Fruit fly (Drosophila melanogaster) whole organism, wandering third instar larva: Measurements from ENCODE around the gene CG33107.
A peak's percentile ranks its signal among the peaks of the same experiment; 100 is the strongest.

Source experiments
- Abd-B ChIP-seq: fragments of >200 bp; optimal IDR thresholded peaks from 2 replicates; lab custom pipeline; 2017; ENCODE audit warnings: missing biosample characterization, missing genetic modification characterization
- CG9705 ChIP-seq: fragments of 200-800 bp; sonication (Bioruptor generic); optimal IDR thresholded peaks from 2 replicates; lab custom pipeline; 2018; ENCODE audit warnings: missing biosample characterization, mild to moderate bottlenecking, missing genetic modification characterization
- CrebA ChIP-seq: fragments of 200-800 bp; sonication (Bioruptor generic); optimal IDR thresholded peaks from 2 replicates; lab custom pipeline; 2016; ENCODE audit warnings: missing biosample characterization, mild to moderate bottlenecking, missing genetic modification characterization, borderline replicate concordance
- Dfd ChIP-seq: fragments of >200 bp; optimal IDR thresholded peaks from 2 replicates; lab custom pipeline; 2017; ENCODE audit warnings: missing biosample characterization, missing genetic modification characterization
- Dif ChIP-seq: fragments of 200-275, 200-300 bp; sonication (Bioruptor generic); optimal IDR thresholded peaks from 2 replicates; lab custom pipeline; 2018; ENCODE audit warnings: missing biosample characterization, missing genetic modification characterization; ENCODE audit not compliant: partially characterized antibody
- GATAd ChIP-seq: sonication (Bioruptor generic); optimal IDR thresholded peaks from 2 replicates; lab custom pipeline; 2016; ENCODE audit warnings: missing biosample characterization, missing genetic modification characterization
- HLH106 ChIP-seq: fragments of 200-800 bp; optimal IDR thresholded peaks from 3 replicates; lab custom pipeline; 2019; ENCODE audit warnings: missing biosample characterization, mild to moderate bottlenecking, missing genetic modification characterization, moderate library complexity
- Hnf4 ChIP-seq: fragments of 200-800 bp; sonication (Bioruptor generic); optimal IDR thresholded peaks from 2 replicates; lab custom pipeline; 2016; ENCODE audit warnings: missing biosample characterization, mild to moderate bottlenecking, missing genetic modification characterization
- Hr83 ChIP-seq: fragments of 200-300 bp; sonication (Bioruptor generic); optimal IDR thresholded peaks from 2 replicates; lab custom pipeline; 2016; ENCODE audit warnings: missing biosample characterization, mild to moderate bottlenecking, missing genetic modification characterization, moderate library complexity; ENCODE audit not compliant: poor library complexity, severe bottlenecking
- Jra ChIP-seq: sonication (Bioruptor generic); optimal IDR thresholded peaks from 2 replicates; lab custom pipeline; 2016; ENCODE audit warnings: missing biosample characterization, missing genetic modification characterization
- Mio ChIP-seq: sonication (Bioruptor generic); optimal IDR thresholded peaks from 2 replicates; lab custom pipeline; 2016; ENCODE audit warnings: missing biosample characterization, missing genetic modification characterization
- N ChIP-seq: fragments of >200 bp; optimal IDR thresholded peaks from 2 replicates; lab custom pipeline; 2018; ENCODE audit warnings: missing biosample characterization, missing external identifiers, missing genetic modification characterization
- OdsH ChIP-seq: fragments of 200-800 bp; sonication (Bioruptor generic); optimal IDR thresholded peaks from 2 replicates; lab custom pipeline; 2016; ENCODE audit warnings: missing biosample characterization, mild to moderate bottlenecking, missing genetic modification characterization
- Sp1 ChIP-seq: fragments of 200-800 bp; sonication (Bioruptor generic); optimal IDR thresholded peaks from 3 replicates; lab custom pipeline; 2019; ENCODE audit warnings: missing biosample characterization, mild to moderate bottlenecking, missing genetic modification characterization, moderate library complexity
- Vsx2 ChIP-seq: fragments of 200-300, 225-300 bp; sonication (Bioruptor generic); optimal IDR thresholded peaks from 2 replicates; lab custom pipeline; 2018; ENCODE audit warnings: missing biosample characterization, missing genetic modification characterization; ENCODE audit not compliant: partially characterized antibody
- br ChIP-seq: fragments of 200-800 bp; sonication (Bioruptor generic); optimal IDR thresholded peaks from 2 replicates; lab custom pipeline; 2016; ENCODE audit warnings: missing biosample characterization, missing genetic modification characterization
- brk ChIP-seq: fragments of 200-800 bp; sonication (Bioruptor generic); optimal IDR thresholded peaks from 2 replicates; lab custom pipeline; 2016; ENCODE audit warnings: missing biosample characterization, mild to moderate bottlenecking, missing genetic modification characterization
- dsf ChIP-seq: sonication (Bioruptor generic); optimal IDR thresholded peaks from 2 replicates; lab custom pipeline; 2016; ENCODE audit warnings: missing biosample characterization, missing genetic modification characterization, borderline replicate concordance
- ey ChIP-seq: fragments of 200-800 bp; sonication (Bioruptor generic); optimal IDR thresholded peaks from 2 replicates; lab custom pipeline; 2016; ENCODE audit warnings: missing biosample characterization, missing genetic modification characterization
- foxo ChIP-seq, 2 experiments: fragments of 200-800 bp; sonication (Bioruptor generic); optimal IDR thresholded peaks; 2 replicates in 1 of 2; 3 replicates in 1 of 2; lab custom pipeline; 2016 to 2017; ENCODE audit warnings: missing biosample characterization in 2 of 2, missing genetic modification characterization in 2 of 2
- fru ChIP-seq: fragments of 200-800 bp; sonication (Bioruptor generic); optimal IDR thresholded peaks from 3 replicates; lab custom pipeline; 2016; ENCODE audit warnings: missing biosample characterization, mild to moderate bottlenecking, missing genetic modification characterization
- h ChIP-seq: fragments of 200-800 bp; sonication (Bioruptor generic); optimal IDR thresholded peaks from 3 replicates; lab custom pipeline; 2016; ENCODE audit warnings: missing biosample characterization, mild to moderate bottlenecking, missing genetic modification characterization
- jim ChIP-seq: fragments of 175-275, 200-325 bp; sonication (Bioruptor generic); optimal IDR thresholded peaks from 2 replicates; lab custom pipeline; 2016; ENCODE audit warnings: missing biosample characterization, mild to moderate bottlenecking, missing genetic modification characterization
- lola ChIP-seq: fragments of >200 bp; optimal IDR thresholded peaks from 2 replicates; lab custom pipeline; 2017; ENCODE audit warnings: missing biosample characterization, missing genetic modification characterization
- pan ChIP-seq: fragments of >200 bp; optimal IDR thresholded peaks from 2 replicates; lab custom pipeline; 2017
- psq ChIP-seq: fragments of 200-800 bp; sonication (Bioruptor generic); optimal IDR thresholded peaks from 3 replicates; lab custom pipeline; 2017; ENCODE audit warnings: missing biosample characterization, mild to moderate bottlenecking, missing genetic modification characterization, moderate library complexity
- rgr ChIP-seq: fragments of 200-800 bp; sonication (Bioruptor generic); optimal IDR thresholded peaks from 3 replicates; lab custom pipeline; 2016; ENCODE audit warnings: missing biosample characterization, mild to moderate bottlenecking, missing genetic modification characterization
- sage ChIP-seq: fragments of 200-800 bp; sonication (Bioruptor generic); optimal IDR thresholded peaks from 2 replicates; lab custom pipeline; 2016; ENCODE audit warnings: missing biosample characterization, mild to moderate bottlenecking, missing genetic modification characterization
- sv ChIP-seq: fragments of 200-800 bp; sonication (Bioruptor generic); optimal IDR thresholded peaks from 3 replicates; lab custom pipeline; 2016; ENCODE audit warnings: missing biosample characterization, missing genetic modification characterization
- woc ChIP-seq: sonication (Bioruptor generic); optimal IDR thresholded peaks from 2 replicates; lab custom pipeline; 2016; ENCODE audit warnings: missing biosample characterization, mild to moderate bottlenecking, missing genetic modification characterization

CG33107 gene

DNA sequence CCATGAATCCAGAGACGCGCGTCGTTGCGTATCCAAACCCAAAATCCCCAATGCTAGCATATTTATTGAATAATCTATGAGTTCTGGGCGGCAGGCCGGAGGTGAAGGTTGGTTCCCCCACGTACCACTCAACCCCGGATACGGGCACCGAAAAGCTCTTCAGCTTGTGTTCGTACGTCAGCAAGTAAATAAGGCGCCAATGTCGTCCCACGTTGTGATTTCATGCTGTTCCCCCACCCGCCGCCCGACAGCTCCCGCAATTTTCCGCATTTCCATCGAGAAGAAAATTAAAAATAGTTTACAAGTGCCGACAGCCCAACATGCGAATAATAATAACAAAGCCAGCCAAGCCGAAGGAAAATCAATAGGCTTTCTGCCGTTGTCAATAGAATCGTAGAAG is 14.2 kb upstream of the CG33107 start:
- TF ChIP-seq Hr83 (no peak), foxo (GFP tag; optimal IDR thresholded peaks at IDR 0.05; lab: Kevin White, UChicago) (no peak), dsf (no peak), Dfd (GFP tag; lab: Kevin White, UChicago) (no peak), pan (no peak), HLH106 (tag; lab: Kevin White, UChicago) (no peak), Mio (GFP tag; lab: Kevin White, UChicago) (no peak), Sp1 (GFP tag; lab: Kevin White, UChicago) (no peak), jim (GFP tag; lab: Kevin White, UChicago) (no peak), CG9705 (no peak), Dif (GFP tag; lab: Kevin White, UChicago) (no peak), Abd-B (no peak), sage (GFP tag; lab: Kevin White, UChicago) (no peak), CrebA (GFP tag; lab: Kevin White, UChicago) (no peak), sv (GFP tag; lab: Kevin White, UChicago) (no peak)

DNA sequence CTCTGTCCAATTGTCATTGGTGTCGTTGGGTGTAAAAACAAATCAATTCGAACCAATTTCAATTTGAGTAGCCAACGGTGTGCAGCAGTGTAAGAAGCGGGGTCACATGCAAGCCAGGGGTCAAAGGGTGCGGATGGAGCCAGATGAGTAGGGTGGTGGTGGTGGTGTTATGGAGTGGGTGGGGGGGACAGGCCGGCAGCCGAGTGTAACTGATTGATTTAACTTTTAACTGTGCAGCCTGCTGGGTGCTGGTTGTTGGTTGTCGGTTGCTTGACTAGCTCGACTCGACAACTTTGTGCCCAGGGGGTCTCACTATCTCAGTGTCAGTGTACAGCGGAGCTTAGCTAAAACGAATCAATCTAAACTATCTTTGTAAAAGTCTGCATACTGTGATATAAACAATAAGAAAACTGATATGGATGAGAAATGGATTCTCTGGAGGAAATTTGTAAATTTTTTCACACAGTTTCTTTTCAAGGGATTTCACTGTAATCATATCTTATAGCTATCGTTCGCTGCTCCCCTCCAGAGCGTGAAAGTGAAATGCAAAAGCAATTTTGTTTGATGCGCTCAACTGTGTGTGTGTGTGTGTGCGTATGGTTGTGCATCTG is 12.9 kb upstream of the CG33107 start:
- TF ChIP-seq Dif (GFP tag; lab: Kevin White, UChicago), result no peak
- peak; percentile 53 for TF ChIP-seq HLH106 (tag; lab: Kevin White, UChicago)

DNA sequence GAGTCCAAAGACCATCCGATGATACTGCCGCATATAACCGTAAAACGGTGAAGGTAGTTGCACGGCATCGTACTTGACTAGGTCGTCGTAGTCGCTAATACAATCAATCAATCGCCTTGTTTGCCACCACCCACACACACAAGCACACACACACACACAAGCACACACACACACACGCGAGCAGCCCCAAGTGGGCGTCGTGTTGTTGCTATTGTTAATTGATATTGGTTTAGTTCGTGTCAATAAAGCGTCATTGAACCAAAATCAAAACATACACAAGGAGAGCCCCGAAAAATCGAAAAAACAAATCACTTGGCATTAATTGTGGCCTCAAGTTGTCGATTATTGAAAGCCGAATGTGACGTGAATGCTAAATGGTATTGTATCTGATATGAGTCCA is 11.9 kb upstream of the CG33107 start:
- no peak for TF ChIP-seq N (GFP tag; lab: Kevin White, UChicago)
- peak; percentile 54 for TF ChIP-seq Dfd (GFP tag; lab: Kevin White, UChicago)
- TF ChIP-seq OdsH, result no peak
- TF ChIP-seq, all 38 proteins: peak for 1

DNA sequence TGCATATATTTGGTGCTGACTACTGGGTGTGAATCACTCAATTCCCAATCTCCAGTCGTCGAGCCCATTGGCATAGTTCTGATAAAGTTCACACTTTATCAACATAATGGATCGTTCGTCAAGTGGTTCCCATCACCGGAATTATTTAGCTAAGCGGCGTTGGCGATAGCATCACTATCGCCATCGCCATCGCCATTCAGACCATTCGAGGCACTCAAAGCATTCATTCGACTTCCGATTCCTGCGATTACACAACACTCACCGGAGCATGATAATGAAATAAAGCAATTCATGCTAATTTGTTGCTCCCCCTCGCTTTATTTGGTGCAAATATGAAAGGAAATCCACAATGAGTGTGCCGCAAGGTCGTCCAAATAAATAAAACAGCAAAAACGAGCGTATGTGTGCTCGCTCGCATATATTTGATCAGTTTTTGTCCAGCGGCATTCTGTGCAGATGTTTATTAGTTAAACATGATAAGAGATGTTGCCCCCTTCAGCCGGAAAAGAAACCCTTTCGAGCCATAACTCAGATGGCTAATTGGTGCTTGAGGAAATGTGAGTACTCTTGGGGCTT is 10.9 kb upstream of the CG33107 start:
- TF ChIP-seq Sp1 (GFP tag; lab: Kevin White, UChicago), result no peak
- TF ChIP-seq OdsH, result no peak
- TF ChIP-seq GATAd (GFP tag; lab: Kevin White, UChicago), result no peak

DNA sequence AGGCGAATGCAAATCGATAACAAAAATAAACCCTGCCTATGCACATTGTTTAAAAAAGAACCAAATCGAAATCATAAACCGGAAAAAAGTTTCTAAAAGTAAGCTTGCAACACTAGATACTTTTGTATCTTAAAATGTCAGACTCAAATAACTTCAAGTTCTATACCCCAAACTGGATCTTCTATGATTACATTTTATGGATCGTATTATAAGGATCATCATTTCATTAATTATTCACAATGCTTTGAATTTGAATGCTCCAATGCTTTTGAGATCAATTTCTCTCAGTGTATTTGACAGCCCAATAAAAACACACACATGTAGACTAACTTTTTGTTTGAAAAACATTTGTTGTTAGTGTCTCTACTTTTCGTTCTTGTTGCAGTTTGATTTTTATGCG is 9.7 kb upstream of the CG33107 start:
- TF ChIP-seq Dif (GFP tag; lab: Kevin White, UChicago), result no peak
- TF ChIP-seq Dfd (GFP tag; lab: Kevin White, UChicago), result no peak
- no peak for TF ChIP-seq dsf
- no peak for TF ChIP-seq Vsx2 (GFP tag; lab: Kevin White, UChicago)
- no peak for TF ChIP-seq HLH106 (tag; lab: Kevin White, UChicago)
- TF ChIP-seq, all 38 proteins: peak for 0

DNA sequence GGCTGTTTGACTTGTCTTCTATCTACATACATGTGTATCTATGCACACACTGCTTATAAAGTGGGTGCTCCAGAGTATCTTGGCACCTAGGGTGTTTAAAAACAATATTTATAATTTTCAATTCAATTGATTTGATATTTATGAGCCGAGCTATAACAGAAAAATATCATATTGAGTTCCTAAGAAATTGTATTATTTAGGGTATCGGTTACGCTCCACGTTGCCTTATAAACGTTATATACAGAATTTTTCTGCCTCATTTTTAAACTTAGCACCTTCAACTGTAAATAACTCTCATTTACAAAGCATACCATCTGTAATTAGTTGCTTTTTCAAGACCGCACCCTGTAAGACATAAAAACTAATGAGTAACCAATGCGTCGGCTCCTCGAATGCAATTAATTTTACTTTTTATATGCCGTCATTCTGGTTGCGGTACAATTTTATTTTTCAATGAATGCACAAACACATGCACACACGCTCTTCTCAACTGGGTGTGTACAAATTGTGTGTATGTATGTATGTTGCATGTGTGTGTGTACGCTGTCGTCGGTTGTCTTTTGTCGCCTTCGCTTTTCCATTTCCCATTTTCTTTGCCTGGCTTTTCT is 6.3 kb upstream of the CG33107 start:
- TF ChIP-seq sv (GFP tag; lab: Kevin White, UChicago) (peak; percentile 5), Dfd (GFP tag; lab: Kevin White, UChicago) (no peak), CrebA (GFP tag; lab: Kevin White, UChicago) (no peak), lola (GFP tag; lab: Kevin White, UChicago) (no peak), OdsH (peak; percentile 33), h (GFP tag; lab: Kevin White, UChicago) (peak; percentile 22), CG9705 (no peak), Hnf4 (GFP tag; lab: Kevin White, UChicago) (no peak), N (GFP tag; lab: Kevin White, UChicago) (no peak), rgr (peak; percentile 7), Jra (GFP tag; lab: Kevin White, UChicago) (no peak), woc (peak; percentile 9), Abd-B (no peak), dsf (no peak), fru (GFP tag; lab: Kevin White, UChicago) (peak; percentile 43), brk (no peak), pan (no peak), sage (GFP tag; lab: Kevin White, UChicago) (no peak), foxo (GFP tag; optimal IDR thresholded peaks at IDR 0.05; lab: Kevin White, UChicago) (peak in 1 of 2 experiments; percentile 3), psq (peak; percentile 26), ey (GFP tag; lab: Kevin White, UChicago) (peak; percentile 10), br (GFP tag; lab: Kevin White, UChicago) (peak; percentile 49)
